Fruit fly (Drosophila melanogaster) whole organism, embryonic: Measurements from ENCODE around the gene CG42305.

Source experiments
- Abd-B ChIP-seq: fragments of 200-800 bp; sonication (Bioruptor generic); optimal IDR thresholded peaks from 2 replicates; lab custom pipeline; 2018; ENCODE audit warnings: missing biosample characterization, mild to moderate bottlenecking, missing genetic modification characterization, moderate library complexity
- Antp ChIP-seq: fragments of 200-800 bp; sonication (Bioruptor generic); optimal IDR thresholded peaks from 3 replicates; lab custom pipeline; 2016; ENCODE audit warnings: missing biosample characterization, missing genetic modification characterization
- BEAF-32 ChIP-seq: fragments of 200-800 bp; sonication (Bioruptor generic); optimal IDR thresholded peaks from 3 replicates; lab custom pipeline; 2017; ENCODE audit warnings: missing biosample characterization, missing genetic modification characterization, mild to moderate bottlenecking, moderate library complexity, missing genetic modification reagents
- CG10147 ChIP-seq: fragments of 200-800 bp; sonication (Bioruptor generic); optimal IDR thresholded peaks from 2 replicates; lab custom pipeline; 2019; ENCODE audit warnings: missing biosample characterization, mild to moderate bottlenecking, missing genetic modification characterization, moderate library complexity
- CG10366 ChIP-seq: fragments of 200-800 bp; sonication (Bioruptor generic); IDR thresholded peaks from 2 replicates; pipeline ENCODE4 v1.3.6; 2022; ENCODE audit warnings: missing biosample characterization, missing genetic modification characterization
- CG11085 ChIP-seq: fragments of 200-800 bp; sonication (Bioruptor generic); IDR thresholded peaks from 2 replicates; pipeline ENCODE4 v1.3.6; 2022; ENCODE audit warnings: missing biosample characterization, missing genetic modification characterization
- CG1233 ChIP-seq: fragments of 200-800 bp; sonication (Bioruptor generic); optimal IDR thresholded peaks from 4 replicates; lab custom pipeline; 2018; ENCODE audit warnings: missing biosample characterization, mild to moderate bottlenecking, missing genetic modification characterization
- CG12744 ChIP-seq: fragments of 200-800 bp; sonication (Bioruptor generic); optimal IDR thresholded peaks from 2 replicates; lab custom pipeline; 2016; ENCODE audit warnings: missing biosample characterization, missing genetic modification characterization
- CG12942 ChIP-seq: fragments of 200-800 bp; sonication (Bioruptor generic); optimal IDR thresholded peaks from 3 replicates; lab custom pipeline; 2016; ENCODE audit warnings: missing biosample characterization, missing genetic modification characterization
- CG15601 ChIP-seq: fragments of 200-800 bp; sonication (Bioruptor generic); optimal IDR thresholded peaks from 3 replicates; lab custom pipeline; 2019; ENCODE audit warnings: missing biosample characterization, mild to moderate bottlenecking, missing genetic modification characterization, moderate library complexity
- CG15696 ChIP-seq: fragments of 200-800 bp; sonication (Bioruptor generic); optimal IDR thresholded peaks from 2 replicates; lab custom pipeline; 2019; ENCODE audit warnings: missing biosample characterization, mild to moderate bottlenecking, missing genetic modification characterization, moderate library complexity
- CG16863 ChIP-seq: fragments of 200-800 bp; sonication (Bioruptor generic); optimal IDR thresholded peaks from 3 replicates; lab custom pipeline; 2016; ENCODE audit warnings: missing biosample characterization, missing genetic modification characterization
- CG17359 ChIP-seq: fragments of 200-800 bp; sonication (Bioruptor generic); optimal IDR thresholded peaks from 3 replicates; lab custom pipeline; 2018; ENCODE audit warnings: missing biosample characterization, mild to moderate bottlenecking, missing genetic modification characterization, moderate library complexity
- CG17802 ChIP-seq: fragments of 200-800 bp; sonication (Bioruptor generic); optimal IDR thresholded peaks from 2 replicates; lab custom pipeline; 2018; ENCODE audit warnings: missing biosample characterization, mild to moderate bottlenecking, missing genetic modification characterization, moderate library complexity
- CG34376 ChIP-seq: fragments of 200-800 bp; sonication (Bioruptor generic); optimal IDR thresholded peaks from 2 replicates; lab custom pipeline; 2018; ENCODE audit warnings: missing biosample characterization, mild to moderate bottlenecking, missing genetic modification characterization
- CG4617 ChIP-seq: fragments of 200-800 bp; sonication (Bioruptor generic); optimal IDR thresholded peaks from 3 replicates; lab custom pipeline; 2016; ENCODE audit warnings: missing biosample characterization, missing genetic modification characterization, borderline replicate concordance
- CG6654 ChIP-seq: fragments of 200-800 bp; sonication (Bioruptor generic); optimal IDR thresholded peaks from 2 replicates; lab custom pipeline; 2017; ENCODE audit warnings: missing biosample characterization, mild to moderate bottlenecking, missing genetic modification characterization
- CG6689 ChIP-seq: fragments of 200-800 bp; sonication (Bioruptor generic); IDR thresholded peaks from 2 replicates; pipeline ENCODE4 v1.3.6; 2022; ENCODE audit warnings: missing biosample characterization, missing genetic modification characterization
- CG6791 ChIP-seq: fragments of 200-800 bp; sonication (Bioruptor generic); IDR thresholded peaks from 3 replicates; pipeline ENCODE4 v1.3.6; 2022; ENCODE audit warnings: missing biosample characterization, missing genetic modification characterization; ENCODE audit not compliant: partially characterized antibody
- CG7556 ChIP-seq: fragments of 200-800 bp; sonication (Bioruptor generic); optimal IDR thresholded peaks from 2 replicates; lab custom pipeline; 2017; ENCODE audit warnings: missing biosample characterization, mild to moderate bottlenecking, missing genetic modification characterization
- CG7786 ChIP-seq: fragments of 200-800 bp; sonication (Bioruptor generic); optimal IDR thresholded peaks from 2 replicates; lab custom pipeline; 2016; ENCODE audit warnings: missing biosample characterization, missing genetic modification characterization
- CG8281 ChIP-seq: fragments of 200-800 bp; sonication (Bioruptor generic); optimal IDR thresholded peaks from 2 replicates; lab custom pipeline; 2018; ENCODE audit warnings: missing biosample characterization, mild to moderate bottlenecking, missing genetic modification characterization, moderate library complexity
- CG8388 ChIP-seq: fragments of 200-800 bp; sonication (Bioruptor generic); optimal IDR thresholded peaks from 2 replicates; lab custom pipeline; 2019; ENCODE audit warnings: missing biosample characterization, mild to moderate bottlenecking, missing genetic modification characterization, moderate library complexity
- CG9609 ChIP-seq: fragments of 200-800 bp; sonication (Bioruptor generic); optimal IDR thresholded peaks from 3 replicates; lab custom pipeline; 2016; ENCODE audit warnings: missing biosample characterization, missing genetic modification characterization
- CG9797 ChIP-seq: fragments of 200-800 bp; sonication (Bioruptor generic); optimal IDR thresholded peaks from 3 replicates; lab custom pipeline; 2018; ENCODE audit warnings: missing biosample characterization, mild to moderate bottlenecking, missing genetic modification characterization
- CG9817 ChIP-seq: fragments of 200-800 bp; sonication (Bioruptor generic); optimal IDR thresholded peaks from 2 replicates; lab custom pipeline; 2018; ENCODE audit warnings: missing biosample characterization, mild to moderate bottlenecking, missing genetic modification characterization, moderate library complexity
- CkIIα-i1 ChIP-seq: fragments of 200-800 bp; sonication (Bioruptor generic); IDR thresholded peaks from 2 replicates; pipeline ENCODE4 v1.3.6; 2022; ENCODE audit warnings: missing biosample characterization, missing genetic modification characterization
- D19B ChIP-seq: fragments of 200-800 bp; sonication (Bioruptor generic); optimal IDR thresholded peaks from 2 replicates; lab custom pipeline; 2017; ENCODE audit warnings: missing biosample characterization, mild to moderate bottlenecking, missing genetic modification characterization
- Dad ChIP-seq: fragments of 200-800 bp; sonication (Bioruptor generic); optimal IDR thresholded peaks from 3 replicates; lab custom pipeline; 2016; ENCODE audit warnings: missing biosample characterization, missing genetic modification characterization
- Dfd ChIP-seq, 2 experiments: fragments of >200 bp; optimal IDR thresholded peaks; 2 replicates each; lab custom pipeline; 2017; ENCODE audit warnings: missing biosample characterization in 2 of 2, missing genetic modification characterization in 2 of 2
- Dip3 ChIP-seq: fragments of 200-800 bp; sonication (Bioruptor generic); optimal IDR thresholded peaks from 3 replicates; lab custom pipeline; 2016; ENCODE audit warnings: missing biosample characterization, missing genetic modification characterization
- Doc2 ChIP-seq: fragments of 200-800 bp; sonication (Bioruptor generic); IDR thresholded peaks from 2 replicates; pipeline ENCODE4 v1.3.6; 2022; ENCODE audit warnings: missing biosample characterization, missing genetic modification characterization
- Dref ChIP-seq: fragments of 200-800 bp; sonication (Bioruptor generic); IDR thresholded peaks from 2 replicates; pipeline ENCODE4 v1.3.6; 2022; ENCODE audit warnings: missing biosample characterization, missing genetic modification characterization
- Fer3 ChIP-seq: fragments of 200-800 bp; sonication (Bioruptor generic); optimal IDR thresholded peaks from 2 replicates; lab custom pipeline; 2018; ENCODE audit warnings: missing biosample characterization, mild to moderate bottlenecking, missing genetic modification characterization, moderate library complexity
- MESR4 ChIP-seq: fragments of 200-800 bp; sonication (Bioruptor generic); optimal IDR thresholded peaks from 2 replicates; lab custom pipeline; 2018; ENCODE audit warnings: missing biosample characterization, mild to moderate bottlenecking, missing genetic modification characterization, moderate library complexity
- NC2β ChIP-seq: fragments of 200-800 bp; sonication (Bioruptor generic); optimal IDR thresholded peaks from 2 replicates; lab custom pipeline; 2016; ENCODE audit warnings: missing biosample characterization, missing genetic modification characterization
- Neu2 ChIP-seq: fragments of 200-800 bp; sonication (Bioruptor generic); optimal IDR thresholded peaks from 3 replicates; lab custom pipeline; 2016; ENCODE audit warnings: missing biosample characterization, missing genetic modification characterization, borderline replicate concordance
- Opbp ChIP-seq: fragments of 200-800 bp; sonication (Bioruptor generic); IDR thresholded peaks from 3 replicates; pipeline ENCODE4 v1.3.6; 2022; ENCODE audit warnings: missing biosample characterization, missing genetic modification characterization; ENCODE audit not compliant: partially characterized antibody
- al ChIP-seq: fragments of 200-800 bp; sonication (Bioruptor generic); IDR thresholded peaks from 2 replicates; pipeline ENCODE4 v1.3.6; 2022; ENCODE audit warnings: missing biosample characterization, missing genetic modification characterization
- ase ChIP-seq: fragments of 200-800 bp; sonication (Bioruptor generic); IDR thresholded peaks from 3 replicates; pipeline ENCODE4 v1.3.6; 2022; ENCODE audit warnings: missing biosample characterization, missing genetic modification characterization
- bigmax ChIP-seq: fragments of 200-800 bp; sonication (Bioruptor generic); optimal IDR thresholded peaks from 2 replicates; lab custom pipeline; 2018; ENCODE audit warnings: missing biosample characterization, mild to moderate bottlenecking, missing genetic modification characterization
- chif ChIP-seq, 2 experiments: fragments of 200-800 bp; sonication (Bioruptor generic); optimal IDR thresholded peaks; 3 replicates each; lab custom pipeline; 2016; ENCODE audit warnings: missing biosample characterization in 2 of 2, missing genetic modification characterization in 2 of 2
- dpn ChIP-seq, 2 experiments: fragments of 200-800 bp; sonication (Bioruptor generic); optimal IDR thresholded peaks; 3 replicates each; lab custom pipeline; 2016; ENCODE audit warnings: missing biosample characterization in 2 of 2, missing genetic modification characterization in 2 of 2
- eve ChIP-seq, 2 experiments: fragments of >200 bp; optimal IDR thresholded peaks; 2 replicates each; lab custom pipeline; 2017; ENCODE audit warnings: missing biosample characterization in 2 of 2, missing genetic modification characterization in 2 of 2
- gsb-n ChIP-seq: fragments of 200-800 bp; sonication (Bioruptor generic); optimal IDR thresholded peaks from 3 replicates; lab custom pipeline; 2018; ENCODE audit warnings: missing biosample characterization, mild to moderate bottlenecking, missing genetic modification characterization
- ind ChIP-seq: fragments of 200-800 bp; sonication (Bioruptor generic); optimal IDR thresholded peaks from 3 replicates; lab custom pipeline; 2016; ENCODE audit warnings: missing biosample characterization, missing genetic modification characterization
- pzg ChIP-seq: fragments of 200-800 bp; sonication (Bioruptor generic); optimal IDR thresholded peaks from 3 replicates; lab custom pipeline; 2018; ENCODE audit warnings: missing biosample characterization, mild to moderate bottlenecking, missing genetic modification characterization, moderate library complexity
- ranshi ChIP-seq: fragments of 200-800 bp; sonication (Bioruptor generic); IDR thresholded peaks from 2 replicates; pipeline ENCODE4 v1.3.6; 2022; ENCODE audit warnings: missing biosample characterization, missing genetic modification characterization
- sim ChIP-seq: fragments of 200-800 bp; sonication (Bioruptor generic); IDR thresholded peaks from 2 replicates; pipeline ENCODE4 v1.3.6; 2022; ENCODE audit warnings: missing biosample characterization, missing genetic modification characterization
- ttk ChIP-seq: fragments of 200-800 bp; sonication (Bioruptor generic); IDR thresholded peaks from 2 replicates; pipeline ENCODE4 v2.1.2; 2022; ENCODE audit warnings: missing biosample characterization, missing genetic modification characterization
- usp ChIP-seq: fragments of >200 bp; optimal IDR thresholded peaks from 2 replicates; lab custom pipeline; 2017; ENCODE audit warnings: missing biosample characterization, missing genetic modification characterization
- zfh2 ChIP-seq: fragments of 200-800 bp; sonication (Bioruptor generic); optimal IDR thresholded peaks from 2 replicates; lab custom pipeline; 2016; ENCODE audit warnings: missing biosample characterization, missing genetic modification characterization

The CG42305 gene

dm6 chr2L:18822805-18823204, 10.4 kb downstream of the CG42305 start (continued):
- TF ChIP-seq Dref (GFP tag; lab: Robert Waterston, UW): no peak
- no peak for TF ChIP-seq al (GFP tag; lab: Robert Waterston, UW)
- peak in 1 of 2 experiments; percentile 18 for TF ChIP-seq dpn (GFP tag; optimal IDR thresholded peaks at IDR 0.05; lab: Kevin White, UChicago)
- TF ChIP-seq D19B (GFP tag; lab: Kevin White, UChicago): no peak
- TF ChIP-seq CG7556: peak; percentile 37
- no peak for TF ChIP-seq CG10366 (GFP tag; lab: Robert Waterston, UW)
- peak; percentile 9 for TF ChIP-seq Antp (GFP tag; lab: Kevin White, UChicago)
- TF ChIP-seq ase (GFP tag; lab: Robert Waterston, UW): no peak
- TF ChIP-seq Neu2: no peak
- peak; percentile 78 for TF ChIP-seq CG15601 (tag; lab: Kevin White, UChicago)
- peak; percentile 48 for TF ChIP-seq gsb-n (tag; lab: Kevin White, UChicago)
- TF ChIP-seq Opbp (GFP tag; lab: Robert Waterston, UW): no peak
- TF ChIP-seq sim (GFP tag; lab: Robert Waterston, UW): no peak
- TF ChIP-seq CG9609 (GFP tag; lab: Kevin White, UChicago): no peak
- no peak for TF ChIP-seq CG8281 (tag; lab: Kevin White, UChicago)
- TF ChIP-seq ind (GFP tag; lab: Kevin White, UChicago): no peak
- TF ChIP-seq CG12942 (GFP tag; lab: Kevin White, UChicago): peak; percentile 9
- peak; percentile 77 for TF ChIP-seq CG15696 (tag; lab: Kevin White, UChicago)
- TF ChIP-seq chif (GFP tag; optimal IDR thresholded peaks at IDR 0.05; lab: Kevin White, UChicago): peak in 1 of 2 experiments; percentile 40
- no peak for TF ChIP-seq CG12744 (GFP tag; lab: Kevin White, UChicago)
- TF ChIP-seq CG4617 (GFP tag; lab: Kevin White, UChicago): no peak
- peak; percentile 11 for TF ChIP-seq CG8388
- TF ChIP-seq MESR4 (GFP tag; lab: Kevin White, UChicago): no peak
- TF ChIP-seq CkIIα-i1 (GFP tag; lab: Robert Waterston, UW): no peak
- TF ChIP-seq eve (GFP tag; optimal IDR thresholded peaks at IDR 0.05; lab: Kevin White, UChicago): no peak
- no peak for TF ChIP-seq CG6791 (GFP tag; lab: Robert Waterston, UW)
- TF ChIP-seq BEAF-32 (GFP tag; lab: Kevin White, UChicago): no peak
- TF ChIP-seq Fer3 (tag; lab: Kevin White, UChicago): peak; percentile 60
- peak; percentile 9 for TF ChIP-seq CG9817
- TF ChIP-seq CG6654 (GFP tag; lab: Kevin White, UChicago): no peak
- TF ChIP-seq zfh2 (GFP tag; lab: Kevin White, UChicago): no peak
- no peak for TF ChIP-seq CG10147 (GFP tag; lab: Kevin White, UChicago)
- peak; percentile 50 for TF ChIP-seq NC2β (GFP tag; lab: Kevin White, UChicago)
- no peak for TF ChIP-seq pzg (GFP tag; lab: Kevin White, UChicago)
- TF ChIP-seq Doc2: no peak
- no peak for TF ChIP-seq Dfd (GFP tag; optimal IDR thresholded peaks at IDR 0.05; lab: Kevin White, UChicago)
- no peak for TF ChIP-seq CG6689 (GFP tag; lab: Robert Waterston, UW)
- TF ChIP-seq CG17359 (tag; lab: Kevin White, UChicago): peak; percentile 68
- no peak for TF ChIP-seq CG9797 (GFP tag; lab: Kevin White, UChicago)
- no peak for TF ChIP-seq CG11085
- TF ChIP-seq ttk: no peak
- peak; percentile 73 for TF ChIP-seq CG1233 (GFP tag; lab: Kevin White, UChicago)
- TF ChIP-seq bigmax (GFP tag; lab: Kevin White, UChicago): no peak
- no peak for TF ChIP-seq Dad (GFP tag; lab: Kevin White, UChicago)
- TF ChIP-seq CG17802 (tag; lab: Kevin White, UChicago): no peak
- peak; percentile 30; the same call in 1 of the 2 replicates for TF ChIP-seq ranshi (GFP tag; lab: Robert Waterston, UW)
- no peak for TF ChIP-seq Dip3 (GFP tag; lab: Kevin White, UChicago)
- peak; percentile 6 for TF ChIP-seq CG16863 (GFP tag; lab: Kevin White, UChicago)
- no peak for TF ChIP-seq CG34376
- TF ChIP-seq Abd-B (GFP tag; lab: Kevin White, UChicago): no peak
- no peak for TF ChIP-seq CG7786 (GFP tag; lab: Kevin White, UChicago)
- no peak for TF ChIP-seq usp (GFP tag; lab: Kevin White, UChicago)
- TF ChIP-seq, all 482 proteins: peak for 159
